Worm (Caenorhabditis elegans) whole organism, dauer: ENCODE data around the gene C27A7.9.

ENCODE experiments used
- unc-62 ChIP-seq: sonication (generic microtip); optimal IDR thresholded peaks from 2 replicates; lab custom pipeline; 2017; ENCODE audit warnings: missing biosample characterization, missing genetic modification reagents, missing genetic modification characterization

C27A7.9 gene

DNA sequence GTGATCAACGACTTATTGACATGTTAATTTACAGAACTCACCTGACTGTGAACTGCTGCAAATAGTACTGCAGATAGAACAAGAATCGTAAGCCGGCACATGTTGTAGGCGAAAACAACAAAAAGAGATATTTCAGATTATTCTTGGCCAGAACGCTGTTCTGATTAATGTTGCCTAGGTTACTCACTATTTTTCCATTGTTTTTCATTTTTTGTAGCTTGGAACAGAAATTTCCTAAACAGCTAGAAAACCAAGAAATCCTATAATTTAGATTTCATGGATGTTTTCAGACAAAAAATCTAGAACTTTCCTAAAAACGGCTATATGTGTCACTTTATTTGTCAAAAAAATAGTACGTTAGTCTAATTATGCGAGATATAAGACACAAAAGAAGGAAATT lies at the start of gene C27A7.9:
TSS of gene C27A7.9 (minus strand) at position 101 of the 400 bp plus-strand sequence.
- no peak for TF ChIP-seq unc-62

DNA sequence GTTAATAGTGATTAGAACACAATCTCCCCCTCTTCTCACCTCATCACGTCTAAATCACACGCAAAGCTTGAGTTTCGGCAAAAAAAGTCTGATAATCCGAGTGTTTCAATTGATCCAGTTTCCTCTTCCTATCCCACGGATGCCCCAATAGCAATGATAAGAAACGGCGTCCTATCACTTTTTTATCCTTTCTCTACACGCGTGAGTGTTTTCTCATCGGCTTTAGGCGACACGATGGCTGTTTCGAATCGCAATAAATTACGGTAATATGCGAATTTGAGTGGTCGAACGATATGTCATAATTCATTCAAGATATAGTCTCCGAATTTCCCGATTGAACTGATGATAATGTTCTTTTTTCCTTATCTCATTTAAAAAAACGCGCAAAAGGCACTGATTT lies 45.0 kb upstream of the C27A7.9 start:
- no peak for TF ChIP-seq unc-62

DNA sequence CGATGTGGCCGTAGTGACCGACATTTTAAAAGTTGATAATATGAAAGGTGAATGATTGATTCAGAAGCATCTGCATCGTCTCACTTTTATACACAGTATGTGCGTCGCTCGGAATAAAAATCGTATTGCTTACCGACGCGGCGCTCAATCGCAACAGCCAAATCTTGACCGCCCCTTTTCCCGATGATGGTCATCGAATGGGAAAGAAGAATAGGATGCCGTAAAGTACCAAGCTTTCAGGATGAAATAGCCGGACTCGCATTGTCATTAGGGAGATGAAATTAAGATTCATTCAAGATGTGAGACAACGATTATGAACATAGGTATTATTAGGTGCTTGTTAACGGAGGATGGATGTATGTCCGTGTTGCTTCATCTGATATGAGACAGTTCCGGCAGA lies 44.1 kb upstream of the C27A7.9 start, which contains the start of gene lon-3:
TSS of gene lon-3 (minus strand) at position 101 of the 400 bp plus-strand sequence.
- no peak for TF ChIP-seq unc-62

DNA sequence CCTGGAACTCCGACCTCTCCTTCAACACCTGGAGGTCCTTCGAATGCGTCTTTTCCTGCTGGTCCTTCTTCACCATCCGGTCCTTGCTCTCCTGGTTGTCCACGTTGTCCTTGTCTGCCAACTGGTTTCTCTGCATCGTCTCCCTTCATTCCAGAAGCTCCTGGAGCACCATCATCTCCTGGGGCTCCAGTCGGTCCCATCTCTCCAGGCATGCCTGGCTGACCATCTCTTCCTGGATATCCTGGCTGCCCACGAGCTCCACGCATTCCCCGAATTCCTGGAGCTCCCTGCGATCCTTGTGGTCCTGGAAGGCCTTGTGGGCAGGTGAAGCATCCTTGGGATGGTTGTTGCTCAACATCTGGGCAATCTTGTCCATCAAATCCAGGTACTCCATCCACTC lies 43.3 kb upstream of the C27A7.9 start:
- TF ChIP-seq unc-62, result no peak

ce11 chrV:12196659-12197058 lies 42.2 kb upstream of the C27A7.9 start:
- no peak for TF ChIP-seq unc-62

- TF ChIP-seq unc-62, result no peak
Observed at ce11 chrV:12195845-12196244, 41.4 kb upstream of the C27A7.9 start, which contains the start of gene ZK836.3. ZK836.3 (minus strand) TSS chrV:12195945.

DNA sequence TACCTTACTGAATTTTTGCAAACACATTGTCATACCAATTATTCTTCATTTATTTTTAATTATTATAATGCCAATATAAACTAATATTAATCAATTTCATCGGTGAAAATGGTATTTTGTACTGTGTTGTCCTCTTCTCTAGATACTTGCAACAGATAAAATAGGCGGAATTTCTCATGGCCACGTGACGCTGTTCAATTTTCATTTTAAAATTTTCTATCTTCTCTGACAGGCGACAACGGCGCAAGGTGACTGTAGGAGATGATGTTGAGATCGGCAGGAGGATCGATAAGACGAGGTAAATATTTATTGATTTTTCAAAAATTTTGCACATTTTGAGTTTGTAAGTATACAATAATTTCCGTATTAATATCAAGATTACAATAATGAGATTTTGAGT lies 39.8 kb upstream of the C27A7.9 start, which contains the start of gene ogdh-2:
TSS of gene ogdh-2 (plus strand) at position 233 of the 400 bp plus-strand sequence.
- no peak for TF ChIP-seq unc-62

DNA sequence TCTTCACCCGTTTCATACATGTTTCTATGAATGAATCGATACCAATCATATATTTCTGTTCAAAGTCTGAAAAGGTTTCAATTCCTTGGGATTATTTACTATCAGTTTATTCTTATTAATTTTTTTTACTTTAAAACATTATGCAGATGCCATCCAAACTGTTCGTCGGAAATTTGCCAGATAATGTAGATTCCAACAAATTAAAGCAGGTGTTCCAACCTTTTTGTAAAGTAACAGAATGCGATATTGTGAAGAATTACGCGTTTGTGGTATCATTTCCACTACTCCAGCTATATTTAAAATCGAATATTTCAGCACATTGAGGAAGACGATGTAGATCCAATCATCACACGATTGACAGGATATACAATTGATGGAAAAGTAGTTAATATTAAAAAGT lies 37.7 kb upstream of the C27A7.9 start, which contains the start of gene rnp-1:
TSS of gene rnp-1 (plus strand) at position 145 of the 400 bp plus-strand sequence.
- TF ChIP-seq unc-62, result no peak

DNA sequence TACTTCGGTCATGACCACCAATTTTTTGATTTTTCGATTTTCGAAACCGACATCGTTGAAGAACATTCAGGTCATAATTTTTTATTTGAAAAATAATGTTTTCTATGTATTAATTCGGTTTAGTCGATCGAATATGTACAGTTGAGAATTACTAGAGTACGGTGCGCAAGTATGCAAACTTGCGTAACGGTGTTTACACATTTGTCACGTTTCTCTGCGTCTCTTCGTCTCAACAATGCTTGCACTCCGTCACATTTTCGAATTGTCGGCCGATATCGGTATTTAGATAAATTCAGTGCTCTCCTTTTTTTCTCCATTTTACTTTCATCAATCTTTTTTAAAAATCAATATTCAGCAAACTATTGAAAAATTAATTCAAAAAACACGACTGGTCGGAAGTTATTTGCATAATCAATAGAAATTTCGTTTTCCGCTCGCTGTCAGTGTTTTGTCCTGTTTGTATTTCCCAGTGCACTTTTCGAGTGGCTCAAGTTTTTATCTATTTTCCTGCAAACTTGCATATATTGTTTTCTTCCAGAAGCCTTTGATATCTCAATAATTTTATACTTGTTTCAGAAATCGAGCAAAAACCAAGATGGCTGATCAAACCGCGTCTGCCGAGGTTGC lies 36.6 kb upstream of the C27A7.9 start, which contains the start of gene dpy-30:
TSS of gene dpy-30 (plus strand) at position 577 of the 627 bp plus-strand sequence.
- no peak for TF ChIP-seq unc-62

- no peak for TF ChIP-seq unc-62
Observed at ce11 chrV:12188830-12189229, 34.4 kb upstream of the C27A7.9 start.

DNA sequence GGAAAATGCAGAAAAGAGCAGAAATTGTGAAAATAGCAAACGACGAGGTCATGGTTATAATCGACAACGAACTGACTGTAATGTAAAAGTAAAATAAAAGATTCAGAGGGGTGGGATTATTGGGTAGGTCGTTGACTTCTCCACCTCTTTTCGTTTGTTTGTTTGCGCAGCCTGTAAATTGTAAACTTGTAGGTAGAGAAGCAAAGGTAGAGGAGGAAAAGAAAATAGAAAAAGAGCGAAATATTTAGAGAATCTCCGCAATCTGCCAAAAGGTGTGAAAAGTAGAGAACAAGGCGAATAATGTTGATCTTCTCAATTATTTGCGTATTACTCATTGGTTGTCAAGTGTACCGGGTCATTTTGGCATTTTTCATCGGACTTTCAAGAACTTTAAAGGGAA lies 32.9 kb upstream of the C27A7.9 start, which contains the start of gene ZK863.8:
TSS of gene ZK863.8 (minus strand) at position 173 of the 400 bp plus-strand sequence.
- no peak for TF ChIP-seq unc-62

ce11 chrV:12184308-12184999 lies 30.0 kb upstream of the C27A7.9 start, which contains the start of gene srd-4:
srd-4 (plus strand) TSS chrV:12184949.
- no peak for TF ChIP-seq unc-62

DNA sequence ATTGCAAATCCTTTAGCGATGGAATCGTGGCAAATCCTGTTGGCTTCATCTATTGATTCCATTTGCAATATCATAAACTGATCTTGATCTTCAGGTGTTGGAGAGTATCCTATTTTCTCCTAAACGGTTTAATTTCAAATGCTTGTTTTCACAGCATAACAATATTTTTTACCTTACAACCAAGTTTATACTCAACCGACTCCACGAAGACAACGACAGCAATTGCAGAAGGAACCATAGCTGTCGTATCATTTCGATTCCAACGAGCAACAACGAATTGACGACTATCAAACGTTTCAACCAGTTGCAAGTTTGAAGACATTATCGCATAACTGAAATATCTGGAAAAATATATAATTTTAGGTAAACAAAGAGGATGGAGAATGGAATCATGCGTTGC lies 29.4 kb upstream of the C27A7.9 start, which contains the start of gene usip-1:
TSS of gene usip-1 (minus strand) at position 341 of the 400 bp plus-strand sequence.
- TF ChIP-seq unc-62, result no peak

DNA sequence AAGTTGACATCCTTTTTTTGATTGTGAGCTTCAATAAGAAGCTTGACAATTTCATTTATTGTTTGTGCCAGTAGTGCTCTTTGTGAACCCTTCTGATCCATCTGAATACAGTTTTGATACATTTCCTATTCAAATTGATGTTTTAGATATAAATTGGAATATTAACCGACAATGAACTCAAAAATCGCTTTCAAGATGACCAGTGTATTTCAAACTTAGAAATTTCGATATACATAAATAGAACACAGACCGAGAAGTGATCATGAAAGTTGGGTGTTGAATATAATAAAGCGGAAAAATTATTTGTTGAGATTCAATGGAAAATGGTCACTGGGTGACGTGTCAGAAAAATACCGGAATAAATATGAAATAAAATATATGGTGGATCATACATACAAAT lies 26.9 kb upstream of the C27A7.9 start, which contains the start of gene elpc-3:
TSS of gene elpc-3 (minus strand) at position 101 of the 400 bp plus-strand sequence.
- TF ChIP-seq unc-62, result no peak

ce11 chrV:12179338-12179737 lies 24.9 kb upstream of the C27A7.9 start, which contains the start of gene clec-224:
clec-224 (minus strand) TSS chrV:12179438.
- TF ChIP-seq unc-62, result no peak

DNA sequence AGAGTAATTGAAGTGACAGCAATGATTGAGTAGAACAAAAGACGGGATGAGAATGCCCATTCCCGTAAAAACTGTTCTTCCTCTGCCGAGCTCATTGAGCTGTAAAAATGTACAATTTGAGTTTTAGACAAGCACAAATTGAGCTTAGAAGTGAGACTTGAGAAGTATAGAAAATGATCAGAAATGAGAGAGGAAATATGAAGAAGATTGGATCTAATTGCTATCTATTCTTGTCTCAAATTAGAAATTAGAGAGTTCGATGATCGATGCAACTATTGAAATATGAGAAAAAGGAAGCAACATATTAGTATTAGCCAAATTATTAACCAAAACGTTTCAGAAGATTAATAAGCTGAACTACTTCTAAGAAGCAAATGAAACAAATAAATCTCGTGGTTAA lies 15.7 kb upstream of the C27A7.9 start, which contains the start of gene ZK863.1:
TSS of gene ZK863.1 (minus strand) at position 101 of the 400 bp plus-strand sequence.
- TF ChIP-seq unc-62, result no peak

DNA sequence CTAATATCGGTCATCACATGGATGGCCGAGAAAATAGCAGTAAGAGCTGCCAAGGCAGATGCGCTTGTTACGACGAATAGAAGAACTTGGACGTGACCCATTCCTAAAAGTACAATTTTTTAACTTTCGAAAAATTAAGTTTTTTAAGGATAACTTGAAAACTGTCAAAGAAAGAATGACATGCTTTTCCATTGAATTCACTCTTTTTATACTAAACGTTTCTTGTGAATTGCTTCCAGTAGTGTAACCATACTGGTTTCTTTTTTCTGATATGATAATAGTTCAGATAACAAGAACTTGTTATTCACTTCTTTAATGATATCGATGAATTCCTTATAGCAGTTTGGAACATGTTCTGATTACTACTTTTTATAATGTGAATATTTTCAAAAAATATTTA lies 13.2 kb upstream of the C27A7.9 start, which contains the start of gene col-37:
TSS of gene col-37 (minus strand) at position 101 of the 400 bp plus-strand sequence.
- no peak for TF ChIP-seq unc-62
